Fruit fly (Drosophila melanogaster) whole organism, embryonic: ENCODE data around the gene AP-1mu.
A peak's percentile ranks its signal among the peaks of the same experiment; 100 is the strongest.

Experiments used
- Asciz ChIP-seq: fragments of 200-800 bp; sonication (Bioruptor generic); optimal IDR thresholded peaks from 2 replicates; lab custom pipeline; 2017; ENCODE audit warnings: missing biosample characterization, mild to moderate bottlenecking, missing genetic modification characterization, missing genetic modification reagents
- Atf-2 ChIP-seq: fragments of 200-800 bp; sonication (Bioruptor generic); optimal IDR thresholded peaks from 2 replicates; lab custom pipeline; 2016; ENCODE audit warnings: missing biosample characterization, missing genetic modification characterization
- CG11695 ChIP-seq: fragments of 200-800 bp; sonication (Bioruptor generic); IDR thresholded peaks from 3 replicates; pipeline ENCODE4 v1.3.6; 2022; ENCODE audit warnings: missing biosample characterization, missing genetic modification characterization
- CG12236 ChIP-seq: fragments of 200-800 bp; sonication (Bioruptor generic); optimal IDR thresholded peaks from 2 replicates; lab custom pipeline; 2016; ENCODE audit warnings: missing biosample characterization, missing genetic modification characterization
- CG12744 ChIP-seq: fragments of 200-800 bp; sonication (Bioruptor generic); optimal IDR thresholded peaks from 2 replicates; lab custom pipeline; 2016; ENCODE audit warnings: missing biosample characterization, missing genetic modification characterization
- CG13287 ChIP-seq: fragments of 200-800 bp; sonication (Bioruptor generic); IDR thresholded peaks from 2 replicates; pipeline ENCODE4 v1.3.6; 2022; ENCODE audit warnings: missing biosample characterization, missing genetic modification characterization; ENCODE audit not compliant: partially characterized antibody
- CG13296 ChIP-seq: fragments of 200-800 bp; sonication (Bioruptor generic); optimal IDR thresholded peaks from 3 replicates; lab custom pipeline; 2018; ENCODE audit warnings: missing biosample characterization, mild to moderate bottlenecking, missing genetic modification characterization
- CG15011 ChIP-seq: fragments of 200-800 bp; sonication (Bioruptor generic); optimal IDR thresholded peaks from 3 replicates; lab custom pipeline; 2018; ENCODE audit warnings: missing biosample characterization, mild to moderate bottlenecking, missing genetic modification characterization
- CG15479 ChIP-seq: fragments of 200-800 bp; sonication (Bioruptor generic); optimal IDR thresholded peaks from 3 replicates; lab custom pipeline; 2019; ENCODE audit warnings: missing biosample characterization, mild to moderate bottlenecking, missing genetic modification characterization, moderate library complexity
- CG15696 ChIP-seq: fragments of 200-800 bp; sonication (Bioruptor generic); optimal IDR thresholded peaks from 2 replicates; lab custom pipeline; 2019; ENCODE audit warnings: missing biosample characterization, mild to moderate bottlenecking, missing genetic modification characterization, moderate library complexity
- CG17186 ChIP-seq: fragments of 200-800 bp; sonication (Bioruptor generic); optimal IDR thresholded peaks from 3 replicates; lab custom pipeline; 2017; ENCODE audit warnings: missing biosample characterization, missing genetic modification reagents, missing genetic modification characterization
- CG17361 ChIP-seq: fragments of 200-800 bp; sonication (Bioruptor generic); IDR thresholded peaks from 3 replicates; pipeline ENCODE4 v1.3.6; 2022; ENCODE audit warnings: missing biosample characterization, missing genetic modification characterization
- CG17568 ChIP-seq: fragments of 200-800 bp; sonication (Bioruptor generic); optimal IDR thresholded peaks from 2 replicates; lab custom pipeline; 2018; ENCODE audit warnings: missing biosample characterization, mild to moderate bottlenecking, missing genetic modification characterization, moderate library complexity
- CG18476 ChIP-seq: fragments of 200-800 bp; sonication (Bioruptor generic); optimal IDR thresholded peaks from 2 replicates; lab custom pipeline; 2016; ENCODE audit warnings: missing biosample characterization, mild to moderate bottlenecking, missing genetic modification characterization
- CG2116 ChIP-seq: fragments of 200-800 bp; sonication (Bioruptor generic); optimal IDR thresholded peaks from 3 replicates; lab custom pipeline; 2018; ENCODE audit warnings: missing biosample characterization, mild to moderate bottlenecking, missing genetic modification characterization
- CG2202 ChIP-seq: fragments of 200-800 bp; sonication (Bioruptor generic); optimal IDR thresholded peaks from 2 replicates; lab custom pipeline; 2018; ENCODE audit warnings: missing biosample characterization, mild to moderate bottlenecking, missing genetic modification characterization
- CG3065 ChIP-seq: fragments of 200-800 bp; sonication (Bioruptor generic); optimal IDR thresholded peaks from 2 replicates; lab custom pipeline; 2016; ENCODE audit warnings: missing biosample characterization, missing genetic modification characterization
- CG4854 ChIP-seq: fragments of 200-800 bp; sonication (Bioruptor generic); optimal IDR thresholded peaks from 2 replicates; lab custom pipeline; 2016; ENCODE audit warnings: missing biosample characterization, missing genetic modification characterization, inconsistent platforms
- CG7357 ChIP-seq: fragments of 200-800 bp; sonication (Bioruptor generic); IDR thresholded peaks from 3 replicates; pipeline ENCODE4 v1.3.6; 2022; ENCODE audit warnings: missing biosample characterization, missing genetic modification characterization
- CG7839 ChIP-seq: fragments of 200-800 bp; sonication (Bioruptor generic); optimal IDR thresholded peaks from 3 replicates; lab custom pipeline; 2018; ENCODE audit warnings: missing biosample characterization, mild to moderate bottlenecking, missing genetic modification characterization, moderate library complexity
- CG8765 ChIP-seq: fragments of 200-800 bp; sonication (Bioruptor generic); IDR thresholded peaks from 2 replicates; pipeline ENCODE4 v1.3.6; 2022; ENCODE audit warnings: missing biosample characterization, missing genetic modification characterization
- CG9727 ChIP-seq: fragments of 200-800 bp; sonication (Bioruptor generic); optimal IDR thresholded peaks from 3 replicates; lab custom pipeline; 2017; ENCODE audit warnings: missing biosample characterization, mild to moderate bottlenecking, missing genetic modification characterization
- Dfd ChIP-seq, 2 experiments: fragments of >200 bp; optimal IDR thresholded peaks; 2 replicates each; lab custom pipeline; 2017; ENCODE audit warnings: missing biosample characterization in 2 of 2, missing genetic modification characterization in 2 of 2
- Kr ChIP-seq: fragments of 200-800 bp; sonication (Bioruptor generic); optimal IDR thresholded peaks from 2 replicates; lab custom pipeline; 2017; ENCODE audit warnings: missing biosample characterization, mild to moderate bottlenecking, missing genetic modification characterization
- Max ChIP-seq: fragments of 200-800 bp; sonication (Bioruptor generic); optimal IDR thresholded peaks from 2 replicates; lab custom pipeline; 2016; ENCODE audit warnings: missing biosample characterization, mild to moderate bottlenecking, missing genetic modification characterization
- Mes4 ChIP-seq: fragments of 200-800 bp; sonication (Bioruptor generic); optimal IDR thresholded peaks from 2 replicates; lab custom pipeline; 2016; ENCODE audit warnings: missing biosample characterization, missing genetic modification characterization
- NC2α ChIP-seq: fragments of 200-800 bp; sonication (Bioruptor generic); optimal IDR thresholded peaks from 2 replicates; lab custom pipeline; 2016; ENCODE audit warnings: missing biosample characterization, missing genetic modification characterization
- NFAT ChIP-seq: fragments of 200-800 bp; sonication (Bioruptor generic); IDR thresholded peaks from 2 replicates; pipeline ENCODE4 v1.3.6; 2022; ENCODE audit warnings: missing biosample characterization, missing genetic modification characterization
- Opbp ChIP-seq: fragments of 200-800 bp; sonication (Bioruptor generic); IDR thresholded peaks from 3 replicates; pipeline ENCODE4 v1.3.6; 2022; ENCODE audit warnings: missing biosample characterization, missing genetic modification characterization; ENCODE audit not compliant: partially characterized antibody
- Pdp1 ChIP-seq, 2 experiments: fragments of 200-800 bp; sonication (Bioruptor generic); optimal IDR thresholded peaks; 3 replicates each; lab custom pipeline; 2016; ENCODE audit warnings: missing biosample characterization in 2 of 2, missing genetic modification characterization in 2 of 2, mild to moderate bottlenecking in 1 of 2, moderate library complexity in 1 of 2
- aop ChIP-seq: fragments of 200-800 bp; sonication (Bioruptor generic); IDR thresholded peaks from 2 replicates; pipeline ENCODE4 v1.3.6; 2022; ENCODE audit warnings: missing biosample characterization, missing genetic modification characterization
- az2 ChIP-seq: fragments of 200-800 bp; sonication (Bioruptor generic); optimal IDR thresholded peaks from 3 replicates; lab custom pipeline; 2016; ENCODE audit warnings: missing biosample characterization, missing genetic modification characterization
- fru ChIP-seq: fragments of >200 bp; optimal IDR thresholded peaks from 2 replicates; lab custom pipeline; 2017
- fu2 ChIP-seq: fragments of 200-800 bp; sonication (Bioruptor generic); optimal IDR thresholded peaks from 2 replicates; lab custom pipeline; 2016; ENCODE audit warnings: missing biosample characterization, missing genetic modification characterization
- grau ChIP-seq: fragments of 200-800 bp; optimal IDR thresholded peaks from 3 replicates; lab custom pipeline; 2019; ENCODE audit warnings: missing biosample characterization, mild to moderate bottlenecking, missing genetic modification characterization, moderate library complexity
- ham ChIP-seq: fragments of 200-800 bp; sonication (Bioruptor generic); IDR thresholded peaks from 2 replicates; pipeline ENCODE4 v1.3.6; 2022; ENCODE audit warnings: missing biosample characterization, missing genetic modification characterization
- nmo ChIP-seq: fragments of 200-800 bp; sonication (Bioruptor generic); optimal IDR thresholded peaks from 2 replicates; lab custom pipeline; 2018; ENCODE audit warnings: missing biosample characterization, mild to moderate bottlenecking, missing genetic modification characterization, moderate library complexity
- pros ChIP-seq: fragments of 200-800 bp; sonication (Bioruptor generic); optimal IDR thresholded peaks from 3 replicates; lab custom pipeline; 2019; ENCODE audit warnings: missing biosample characterization, mild to moderate bottlenecking, missing genetic modification characterization, moderate library complexity
- pum ChIP-seq: fragments of 200-800 bp; sonication (Bioruptor generic); optimal IDR thresholded peaks from 2 replicates; lab custom pipeline; 2016; ENCODE audit warnings: missing biosample characterization, missing genetic modification characterization
- sd ChIP-seq: fragments of 200-800 bp; sonication (Bioruptor generic); optimal IDR thresholded peaks from 3 replicates; lab custom pipeline; 2018; ENCODE audit warnings: missing biosample characterization, mild to moderate bottlenecking, missing genetic modification characterization, moderate library complexity
- shn ChIP-seq: fragments of 200-800 bp; sonication (Bioruptor generic); optimal IDR thresholded peaks from 3 replicates; lab custom pipeline; 2016; ENCODE audit warnings: missing biosample characterization, missing genetic modification characterization
- sim ChIP-seq: fragments of 200-800 bp; sonication (Bioruptor generic); IDR thresholded peaks from 2 replicates; pipeline ENCODE4 v1.3.6; 2022; ENCODE audit warnings: missing biosample characterization, missing genetic modification characterization
- slbo ChIP-seq: fragments of 200-800 bp; sonication (Bioruptor generic); IDR thresholded peaks from 2 replicates; pipeline ENCODE4 v1.3.6; 2022; ENCODE audit warnings: missing biosample characterization, missing genetic modification characterization
- toy ChIP-seq: fragments of 200-800 bp; sonication (Bioruptor generic); IDR thresholded peaks from 2 replicates; pipeline ENCODE4 v1.3.6; 2022; ENCODE audit warnings: missing biosample characterization, missing genetic modification characterization
- trh ChIP-seq: fragments of 200-800 bp; sonication (Bioruptor generic); optimal IDR thresholded peaks from 2 replicates; lab custom pipeline; 2016; ENCODE audit warnings: missing biosample characterization, missing genetic modification characterization
- unc-4 ChIP-seq: fragments of 200-800 bp; sonication (Bioruptor generic); IDR thresholded peaks from 2 replicates; pipeline ENCODE4 v1.3.6; 2022; ENCODE audit warnings: missing biosample characterization, missing genetic modification characterization; ENCODE audit not compliant: partially characterized antibody
- vfl ChIP-seq: fragments of 200-800 bp; sonication (Bioruptor generic); optimal IDR thresholded peaks from 2 replicates; lab custom pipeline; 2016; ENCODE audit warnings: missing biosample characterization, missing genetic modification characterization
- wdn ChIP-seq: fragments of 200-800 bp; sonication (Bioruptor generic); IDR thresholded peaks from 2 replicates; pipeline ENCODE4 v1.3.6; 2022; ENCODE audit warnings: missing biosample characterization, missing genetic modification characterization
- wor ChIP-seq: fragments of 200-800 bp; sonication (Bioruptor generic); IDR thresholded peaks from 2 replicates; pipeline ENCODE4 v1.3.6; 2022; ENCODE audit warnings: missing biosample characterization, missing genetic modification characterization
- zf30C ChIP-seq: fragments of 200-800 bp; sonication (Bioruptor generic); optimal IDR thresholded peaks from 3 replicates; lab custom pipeline; 2018; ENCODE audit warnings: missing biosample characterization, mild to moderate bottlenecking, missing genetic modification characterization

AP-1mu gene

DNA sequence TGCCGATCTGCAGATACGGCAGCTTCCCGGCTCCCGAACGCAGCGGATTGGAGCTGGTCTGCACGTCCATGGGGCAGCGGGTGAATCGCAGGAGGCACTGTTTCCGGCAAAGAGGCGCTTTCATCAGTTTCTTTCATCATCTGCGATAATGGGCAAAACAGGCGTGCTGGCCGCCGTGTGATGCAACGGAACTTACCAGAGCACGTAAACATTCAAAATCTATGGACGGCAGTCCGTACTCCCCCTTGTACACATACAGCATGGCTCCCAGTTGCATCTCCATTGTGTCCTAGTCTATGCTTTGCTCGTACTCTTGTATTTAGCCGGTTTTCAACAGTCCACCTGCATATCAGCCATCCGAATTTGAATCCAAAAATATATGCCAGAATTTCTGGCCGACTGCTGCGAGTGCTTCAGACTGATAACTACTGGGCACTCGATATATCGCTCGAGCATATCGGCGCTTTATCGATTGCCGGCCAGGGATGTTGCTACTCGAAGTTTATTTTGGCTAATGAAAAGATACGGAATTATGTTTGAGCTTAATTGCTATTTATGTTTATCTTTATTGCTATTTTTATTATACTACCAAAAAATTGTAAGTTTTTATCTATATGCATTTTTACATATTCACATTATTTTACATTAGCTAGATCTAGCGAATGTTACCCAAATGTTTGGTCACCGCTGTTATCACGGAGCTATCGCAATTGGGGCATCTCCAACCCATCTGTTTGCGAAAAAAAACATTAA lies 4.1 kb upstream of the AP-1mu start, which contains the start of the genes CG9393 and Vps45 (continued):
- TF ChIP-seq pum (GFP tag; lab: Kevin White, UChicago) (peak; percentile 60), nmo (GFP tag; lab: Kevin White, UChicago) (peak; percentile 86), CG9727 (peak; percentile 67), NC2α (GFP tag; lab: Kevin White, UChicago) (peak; percentile 29), Asciz (GFP tag; lab: Kevin White, UChicago) (no peak), CG13287 (peak; percentile 97), Atf-2 (GFP tag; lab: Kevin White, UChicago) (peak; percentile 11), unc-4 (GFP tag; lab: Robert Waterston, UW) (peak; percentile 97), toy (GFP tag; lab: Robert Waterston, UW) (no peak), pros (GFP tag; lab: Kevin White, UChicago) (no peak), fu2 (peak; percentile 71), CG2116 (GFP tag; lab: Kevin White, UChicago) (peak; percentile 95), CG15011 (GFP tag; lab: Kevin White, UChicago) (no peak), shn (GFP tag; lab: Kevin White, UChicago) (peak; percentile 52), CG18476 (peak; percentile 52), vfl (peak; percentile 52), grau (tag; lab: Kevin White, UChicago) (peak; percentile 66), CG12236 (GFP tag; lab: Kevin White, UChicago) (no peak), CG11695 (GFP tag; lab: Robert Waterston, UW) (no peak), sim (GFP tag; lab: Robert Waterston, UW) (no peak), wor (no peak), CG12744 (GFP tag; lab: Kevin White, UChicago) (peak; percentile 50), CG7357 (GFP tag; lab: Robert Waterston, UW) (no peak), Opbp (GFP tag; lab: Robert Waterston, UW) (peak; percentile 90), CG17361 (GFP tag; lab: Robert Waterston, UW) (peak; percentile 79), slbo (GFP tag; lab: Robert Waterston, UW) (peak; percentile 76), trh (peak; percentile 16), CG15479 (GFP tag; lab: Kevin White, UChicago) (no peak), CG15696 (peak; percentile 60), az2 (peak; percentile 48), CG4854 (peak; percentile 43), zf30C (no peak), CG8765 (peak; percentile 49; the same call in 1 of the 2 replicates), Dfd (GFP tag; optimal IDR thresholded peaks at IDR 0.05; lab: Kevin White, UChicago) (no peak), fru (lab: Kevin White, UChicago) (no peak), Mes4 (peak; percentile 2), CG2202 (no peak), ham (GFP tag; lab: Robert Waterston, UW) (no peak), Max (GFP tag; lab: Kevin White, UChicago) (peak; percentile 80), CG17186 (GFP tag; lab: Kevin White, UChicago) (peak; percentile 60), sd (no peak), CG17568 (GFP tag; lab: Kevin White, UChicago) (no peak), CG7839 (tag; lab: Kevin White, UChicago) (no peak), CG3065 (GFP tag; lab: Kevin White, UChicago) (peak; percentile 48), Kr (no peak), aop (no peak), Pdp1 (GFP tag; optimal IDR thresholded peaks at IDR 0.05; lab: Kevin White, UChicago) (peak; percentile 68 to 94), NFAT (peak; percentile 35; the same call in 1 of the 2 replicates), CG13296 (GFP tag; lab: Kevin White, UChicago) (no peak), wdn (GFP tag; lab: Robert Waterston, UW) (no peak)
